Worm (Caenorhabditis elegans): ENCODE results near the gene gpx-3.

Gene gpx-3

ce11 chrX:9629552-9629951 is 41.8 kb downstream of the gpx-3 start:
- TF ChIP-seq unc-62 (GFP tag; optimal IDR thresholded peaks at IDR 0.05) = no peak

ce11 chrX:9634925-9635324 is 47.2 kb downstream of the gpx-3 start, which contains the start of gene F34H10.3:
Gene F34H10.3, minus strand, starts transcription at chrX:9635025.
- no peak for TF ChIP-seq unc-62 (GFP tag; optimal IDR thresholded peaks at IDR 0.05)

DNA sequence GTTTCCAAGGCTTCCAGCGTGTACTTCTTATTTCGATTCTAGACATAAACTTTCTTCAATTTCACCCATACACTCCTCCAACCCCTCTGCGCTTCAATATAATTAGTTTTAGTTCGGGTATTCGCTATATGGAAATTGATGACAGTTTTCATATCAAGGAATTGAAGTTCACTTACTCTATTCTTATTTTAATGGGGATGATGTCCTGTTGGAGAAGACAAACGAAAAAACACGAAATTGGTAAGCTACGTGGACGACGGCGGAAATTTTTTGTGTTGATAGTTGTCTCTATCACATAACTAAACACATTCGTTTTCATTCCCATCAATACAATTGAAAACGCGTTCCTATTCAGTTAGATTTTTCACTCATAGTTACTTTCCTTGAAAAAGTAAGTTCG is 47.6 kb downstream of the gpx-3 start, which contains the start of gene F34H10.5:
Gene F34H10.5, plus strand, starts transcription at position 301 of the 400 bp plus-strand sequence.
- TF ChIP-seq unc-62 (GFP tag; optimal IDR thresholded peaks at IDR 0.05) = no peak

DNA sequence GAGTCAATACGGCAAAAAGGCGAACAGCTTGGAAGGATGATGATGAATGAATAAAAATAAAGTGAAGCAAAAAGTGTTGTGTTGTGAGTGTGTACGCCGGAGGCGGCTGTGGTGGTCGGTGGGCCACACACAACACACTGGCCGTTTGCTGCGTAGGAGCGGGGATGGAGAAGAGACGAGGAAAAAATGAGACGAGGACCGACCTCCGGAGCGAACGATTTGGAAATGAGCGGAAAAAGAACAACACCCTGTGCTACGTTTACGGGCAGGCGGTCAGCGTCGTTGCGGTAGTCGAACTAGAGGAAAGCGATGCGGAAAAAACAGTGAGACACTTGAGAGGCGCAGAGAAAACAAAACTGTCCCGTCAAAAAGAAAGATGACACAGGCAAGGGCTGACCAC is 49.4 kb downstream of the gpx-3 start:
- TF ChIP-seq unc-62 (GFP tag; optimal IDR thresholded peaks at IDR 0.05) = no peak

ce11 chrX:9637700-9638099 is 50.0 kb downstream of the gpx-3 start:
- TF ChIP-seq unc-62 (GFP tag; optimal IDR thresholded peaks at IDR 0.05) = no peak

Measured in whole organism, dauer.